Fruit fly (Drosophila melanogaster) S2 (cell line): ENCODE measurements around the gene CG12986.

Experiments used
- CG8478 ChIP-seq: fragments of >200 bp; optimal IDR thresholded peaks from 2 replicates; lab custom pipeline; 2018
- CTCF ChIP-seq, 2 experiments: fragments of >200 bp; optimal IDR thresholded peaks; 2 replicates each; lab custom pipeline; 2018

DNA sequence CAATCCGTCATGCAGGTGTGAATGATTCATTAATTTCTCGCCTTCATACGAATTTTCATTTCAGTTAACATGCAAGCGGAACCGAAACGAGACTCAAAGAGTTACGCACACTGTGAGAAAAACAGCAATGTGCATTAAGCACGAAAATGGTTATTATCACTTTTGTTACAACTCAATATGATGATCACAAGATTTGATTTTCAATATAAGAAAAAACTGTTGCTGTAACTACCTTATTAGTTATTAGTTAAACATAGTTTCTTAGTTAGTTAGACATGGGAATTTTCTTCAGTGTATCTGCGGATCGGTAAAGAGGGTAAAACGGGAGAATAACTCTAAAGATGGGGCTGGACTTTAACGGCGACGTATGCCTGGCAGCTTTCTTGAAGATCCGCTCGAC, 4.7 kb downstream of the CG12986 start:
- no peak for TF ChIP-seq CTCF (optimal IDR thresholded peaks at IDR 0.05; lab: Kevin White, UChicago)
- no peak for TF ChIP-seq CG8478 (lab: Kevin White, UChicago)
